Fruit fly (Drosophila melanogaster) whole organism, embryonic: ENCODE measurements around the gene CG3339.

Experiments used
- Asciz ChIP-seq: fragments of 200-800 bp; sonication (Bioruptor generic); optimal IDR thresholded peaks from 2 replicates; lab custom pipeline; 2017; ENCODE audit warnings: missing biosample characterization, mild to moderate bottlenecking, missing genetic modification characterization, missing genetic modification reagents
- CG10565 ChIP-seq: fragments of 200-800 bp; sonication (Bioruptor generic); optimal IDR thresholded peaks from 3 replicates; lab custom pipeline; 2016; ENCODE audit warnings: missing biosample characterization, mild to moderate bottlenecking, missing genetic modification characterization
- CG10654 ChIP-seq: fragments of 200-800 bp; sonication (Bioruptor generic); optimal IDR thresholded peaks from 2 replicates; lab custom pipeline; 2016; ENCODE audit warnings: missing biosample characterization, missing genetic modification characterization
- CG10979 ChIP-seq: fragments of 200-800 bp; sonication (Bioruptor generic); optimal IDR thresholded peaks from 2 replicates; lab custom pipeline; 2018; ENCODE audit warnings: missing biosample characterization, mild to moderate bottlenecking, missing genetic modification characterization, moderate library complexity
- CG11504 ChIP-seq: fragments of 200-800 bp; sonication (Bioruptor generic); optimal IDR thresholded peaks from 3 replicates; lab custom pipeline; 2019; ENCODE audit warnings: missing biosample characterization, mild to moderate bottlenecking, missing genetic modification characterization, moderate library complexity
- CG11560 ChIP-seq: fragments of 200-800 bp; sonication (Bioruptor generic); IDR thresholded peaks from 3 replicates; pipeline ENCODE4 v1.3.6; 2022; ENCODE audit warnings: missing biosample characterization, missing genetic modification characterization
- CG13624 ChIP-seq: fragments of 200-800 bp; sonication (Bioruptor generic); optimal IDR thresholded peaks from 2 replicates; lab custom pipeline; 2016; ENCODE audit warnings: missing biosample characterization, missing genetic modification characterization
- CG15073 ChIP-seq: fragments of 200-800 bp; sonication (Bioruptor generic); optimal IDR thresholded peaks from 2 replicates; lab custom pipeline; 2016; ENCODE audit warnings: missing biosample characterization, missing genetic modification characterization
- CG18262 ChIP-seq: fragments of 200-800 bp; optimal IDR thresholded peaks from 3 replicates; lab custom pipeline; 2019; ENCODE audit warnings: missing biosample characterization, mild to moderate bottlenecking, missing genetic modification characterization, moderate library complexity
- CG18764 ChIP-seq: fragments of 200-800 bp; sonication (Bioruptor generic); optimal IDR thresholded peaks from 3 replicates; lab custom pipeline; 2016; ENCODE audit warnings: missing biosample characterization, missing genetic modification characterization
- CG30020 ChIP-seq: fragments of 200-800 bp; optimal IDR thresholded peaks from 2 replicates; lab custom pipeline; 2019; ENCODE audit warnings: missing biosample characterization, mild to moderate bottlenecking, missing genetic modification characterization, moderate library complexity
- CG32532 ChIP-seq: fragments of 200-800 bp; sonication (Bioruptor generic); IDR thresholded peaks from 2 replicates; pipeline ENCODE4 v1.3.6; 2022; ENCODE audit warnings: missing biosample characterization, missing genetic modification characterization
- CG32767 ChIP-seq: fragments of 200-800 bp; sonication (Bioruptor generic); IDR thresholded peaks from 2 replicates; pipeline ENCODE4 v1.3.6; 2022; ENCODE audit warnings: missing biosample characterization, missing genetic modification characterization
- CG33557 ChIP-seq: fragments of 200-800 bp; sonication (Bioruptor generic); optimal IDR thresholded peaks from 2 replicates; lab custom pipeline; 2019; ENCODE audit warnings: missing biosample characterization, mild to moderate bottlenecking, missing genetic modification characterization, moderate library complexity
- CG34422 ChIP-seq: fragments of 200-800 bp; sonication (Bioruptor generic); IDR thresholded peaks from 3 replicates; pipeline ENCODE4 v1.3.6; 2022; ENCODE audit warnings: missing biosample characterization, missing genetic modification characterization
- CG3838 ChIP-seq: fragments of 200-800 bp; sonication (Bioruptor generic); optimal IDR thresholded peaks from 3 replicates; lab custom pipeline; 2016; ENCODE audit warnings: missing biosample characterization, missing genetic modification characterization
- CG4328 ChIP-seq: fragments of 200-800 bp; sonication (Bioruptor generic); optimal IDR thresholded peaks from 3 replicates; lab custom pipeline; 2017; ENCODE audit warnings: missing biosample characterization, missing genetic modification reagents, missing genetic modification characterization
- CG7987 ChIP-seq: fragments of 200-800 bp; sonication (Bioruptor generic); optimal IDR thresholded peaks from 2 replicates; lab custom pipeline; 2018; ENCODE audit warnings: missing biosample characterization, mild to moderate bottlenecking, missing genetic modification characterization, moderate library complexity
- CG8388 ChIP-seq: fragments of 200-800 bp; sonication (Bioruptor generic); optimal IDR thresholded peaks from 2 replicates; lab custom pipeline; 2019; ENCODE audit warnings: missing biosample characterization, mild to moderate bottlenecking, missing genetic modification characterization, moderate library complexity
- CG9215 ChIP-seq: fragments of 200-800 bp; sonication (Bioruptor generic); IDR thresholded peaks from 2 replicates; pipeline ENCODE4 v1.3.6; 2022; ENCODE audit warnings: missing biosample characterization, missing genetic modification characterization
- CHES-1-like ChIP-seq: fragments of 200-800 bp; sonication (Bioruptor generic); optimal IDR thresholded peaks from 2 replicates; lab custom pipeline; 2016; ENCODE audit warnings: missing biosample characterization, missing genetic modification characterization
- Deaf1 ChIP-seq: fragments of 200-800 bp; optimal IDR thresholded peaks from 3 replicates; lab custom pipeline; 2019; ENCODE audit warnings: missing biosample characterization, mild to moderate bottlenecking, missing genetic modification characterization, moderate library complexity
- Dfd ChIP-seq, 2 experiments: fragments of >200 bp; optimal IDR thresholded peaks; 2 replicates each; lab custom pipeline; 2017; ENCODE audit warnings: missing biosample characterization in 2 of 2, missing genetic modification characterization in 2 of 2
- Ets65A ChIP-seq: fragments of 200-800 bp; sonication (Bioruptor generic); peaks from one replicate; lab custom pipeline; 2016; ENCODE audit warnings: missing biosample characterization, missing genetic modification characterization
- Ets97D ChIP-seq: fragments of 200-800 bp; sonication (Bioruptor generic); optimal IDR thresholded peaks from 3 replicates; lab custom pipeline; 2016; ENCODE audit warnings: missing biosample characterization, missing genetic modification characterization
- Hey ChIP-seq: fragments of 200-800 bp; sonication (Bioruptor generic); optimal IDR thresholded peaks from 3 replicates; lab custom pipeline; 2018; ENCODE audit warnings: missing biosample characterization, mild to moderate bottlenecking, missing genetic modification characterization
- HmgD ChIP-seq: fragments of 200-800 bp; sonication (Bioruptor generic); optimal IDR thresholded peaks from 3 replicates; lab custom pipeline; 2016; ENCODE audit warnings: missing biosample characterization, missing genetic modification characterization
- Hmr ChIP-seq: fragments of 200-800 bp; sonication (Bioruptor generic); optimal IDR thresholded peaks from 3 replicates; lab custom pipeline; 2017; ENCODE audit warnings: mild to moderate bottlenecking, missing biosample characterization, missing genetic modification reagents, missing genetic modification characterization
- Jarid2 ChIP-seq: fragments of 200-800 bp; sonication (Bioruptor generic); optimal IDR thresholded peaks from 3 replicates; lab custom pipeline; 2017; ENCODE audit warnings: mild to moderate bottlenecking, missing biosample characterization, missing genetic modification reagents, missing genetic modification characterization
- NC2β ChIP-seq: fragments of 200-800 bp; sonication (Bioruptor generic); optimal IDR thresholded peaks from 2 replicates; lab custom pipeline; 2016; ENCODE audit warnings: missing biosample characterization, missing genetic modification characterization
- Ssrp ChIP-seq: fragments of 200-800 bp; sonication (Bioruptor generic); optimal IDR thresholded peaks from 2 replicates; lab custom pipeline; 2018; ENCODE audit warnings: missing biosample characterization, mild to moderate bottlenecking, missing genetic modification characterization, moderate library complexity
- Tbp ChIP-seq: fragments of >200 bp; optimal IDR thresholded peaks from 2 replicates; lab custom pipeline; 2018; ENCODE audit warnings: missing biosample characterization, missing genetic modification characterization
- Vsx1 ChIP-seq: fragments of 200-800 bp; sonication (Bioruptor generic); optimal IDR thresholded peaks from 2 replicates; lab custom pipeline; 2017; ENCODE audit warnings: missing biosample characterization, mild to moderate bottlenecking, missing genetic modification characterization, missing genetic modification reagents
- bab2 ChIP-seq: fragments of 200-800 bp; sonication (Bioruptor generic); optimal IDR thresholded peaks from 2 replicates; lab custom pipeline; 2016; ENCODE audit warnings: missing biosample characterization, missing genetic modification characterization
- btn ChIP-seq: fragments of 200-800 bp; sonication (Bioruptor generic); optimal IDR thresholded peaks from 2 replicates; lab custom pipeline; 2016; ENCODE audit warnings: missing biosample characterization, missing genetic modification characterization
- cg ChIP-seq: fragments of 200-800 bp; sonication (Bioruptor generic); optimal IDR thresholded peaks from 3 replicates; lab custom pipeline; 2019; ENCODE audit warnings: missing biosample characterization, mild to moderate bottlenecking, missing genetic modification characterization, moderate library complexity
- chinmo ChIP-seq: fragments of 200-800 bp; sonication (Bioruptor generic); IDR thresholded peaks from 4 replicates; pipeline ENCODE4 v1.3.6; 2022; ENCODE audit warnings: missing biosample characterization, missing genetic modification characterization; ENCODE audit not compliant: partially characterized antibody
- grn ChIP-seq: fragments of 200-800 bp; sonication (Bioruptor generic); optimal IDR thresholded peaks from 3 replicates; lab custom pipeline; 2017; ENCODE audit warnings: missing biosample characterization, missing genetic modification characterization
- gsb ChIP-seq: fragments of 200-800 bp; sonication (Bioruptor generic); IDR thresholded peaks from 2 replicates; pipeline ENCODE4 v1.3.6; 2022; ENCODE audit warnings: missing biosample characterization, missing genetic modification characterization
- ind ChIP-seq: fragments of 200-800 bp; sonication (Bioruptor generic); optimal IDR thresholded peaks from 3 replicates; lab custom pipeline; 2016; ENCODE audit warnings: missing biosample characterization, missing genetic modification characterization
- nau ChIP-seq: fragments of 200-800 bp; sonication (Bioruptor generic); optimal IDR thresholded peaks from 3 replicates; lab custom pipeline; 2017; ENCODE audit warnings: missing biosample characterization, mild to moderate bottlenecking, missing genetic modification characterization, missing genetic modification reagents
- onecut ChIP-seq: fragments of 200-800 bp; sonication (Bioruptor generic); IDR thresholded peaks from 2 replicates; pipeline ENCODE4 v1.3.6; 2022; ENCODE audit warnings: missing biosample characterization, missing genetic modification characterization
- pfk ChIP-seq: fragments of 200-800 bp; sonication (Bioruptor generic); optimal IDR thresholded peaks from 2 replicates; lab custom pipeline; 2018; ENCODE audit warnings: missing biosample characterization, mild to moderate bottlenecking, missing genetic modification characterization, moderate library complexity
- row ChIP-seq: fragments of 200-800 bp; sonication (Bioruptor generic); IDR thresholded peaks from 3 replicates; pipeline ENCODE4 v1.3.6; 2022; ENCODE audit warnings: missing biosample characterization, missing genetic modification characterization
- slou ChIP-seq: fragments of 200-800 bp; sonication (Bioruptor generic); optimal IDR thresholded peaks from 3 replicates; lab custom pipeline; 2016; ENCODE audit warnings: missing biosample characterization, missing genetic modification characterization
- sna ChIP-seq: fragments of 200-800 bp; sonication (Bioruptor generic); IDR thresholded peaks from 2 replicates; pipeline ENCODE4 v1.3.6; 2022; ENCODE audit warnings: missing biosample characterization, missing genetic modification characterization; ENCODE audit not compliant: partially characterized antibody
- sob ChIP-seq: fragments of 200-800 bp; sonication (Bioruptor generic); IDR thresholded peaks from 2 replicates; pipeline ENCODE4 v1.3.6; 2022; ENCODE audit warnings: missing biosample characterization, missing genetic modification characterization
- tio ChIP-seq: fragments of 200-800 bp; sonication (Bioruptor generic); optimal IDR thresholded peaks from 2 replicates; lab custom pipeline; 2017; ENCODE audit warnings: missing biosample characterization, missing genetic modification characterization, inconsistent platforms
- wek ChIP-seq: fragments of 200-800 bp; sonication (Bioruptor generic); optimal IDR thresholded peaks from 3 replicates; lab custom pipeline; 2018; ENCODE audit warnings: missing biosample characterization, mild to moderate bottlenecking, missing genetic modification characterization, moderate library complexity
- zen2 ChIP-seq: fragments of 200-800 bp; sonication (Bioruptor generic); IDR thresholded peaks from 3 replicates; pipeline ENCODE4 v1.3.6; 2022; ENCODE audit warnings: missing biosample characterization, missing genetic modification characterization; ENCODE audit not compliant: partially characterized antibody
- zfh2 ChIP-seq: fragments of 200-800 bp; sonication (Bioruptor generic); optimal IDR thresholded peaks from 2 replicates; lab custom pipeline; 2016; ENCODE audit warnings: missing biosample characterization, missing genetic modification characterization

CG3339 gene

DNA sequence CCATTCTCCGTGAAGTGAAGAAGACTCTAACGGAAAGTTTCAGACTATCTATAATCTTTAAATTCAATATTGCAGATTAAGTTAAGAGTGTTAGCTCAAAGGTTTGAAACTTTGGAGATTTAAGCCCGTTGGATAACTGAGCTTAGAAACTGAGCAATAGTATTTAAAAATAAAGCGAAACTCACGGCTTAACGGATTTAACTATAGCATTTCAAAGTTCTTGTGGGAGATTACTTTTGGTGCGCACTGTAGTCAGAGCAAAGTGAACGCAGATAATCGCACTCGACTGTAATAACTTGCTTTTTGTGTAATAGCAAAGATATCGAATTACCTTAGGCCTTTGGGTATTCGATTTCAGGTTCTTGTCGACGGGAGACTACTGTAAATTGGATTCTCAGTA, 39.8 kb downstream of the CG3339 start, which contains the start of gene mrt (continued):
- peak; percentile 21; the same call in 1 of the 3 replicates for TF ChIP-seq CG34422 (GFP tag; lab: Robert Waterston, UW)
- TF ChIP-seq slou (GFP tag; lab: Kevin White, UChicago): no peak
- TF ChIP-seq CG10979 (tag; lab: Kevin White, UChicago): peak; percentile 23
- TF ChIP-seq Hey (tag; lab: Kevin White, UChicago): no peak
- no peak for TF ChIP-seq chinmo (GFP tag; lab: Robert Waterston, UW)
- TF ChIP-seq zfh2 (GFP tag; lab: Kevin White, UChicago): peak; percentile 73
- no peak for TF ChIP-seq Tbp (GFP tag; lab: Kevin White, UChicago)
- TF ChIP-seq wek (GFP tag; lab: Kevin White, UChicago): no peak
- TF ChIP-seq bab2 (GFP tag; lab: Kevin White, UChicago): peak; percentile 28
- TF ChIP-seq CG18262 (tag; lab: Kevin White, UChicago): peak; percentile 34
- peak; percentile 42 for TF ChIP-seq CG4328 (GFP tag; lab: Kevin White, UChicago)
- peak; percentile 31 for TF ChIP-seq tio (GFP tag; lab: Kevin White, UChicago)
- TF ChIP-seq cg: no peak
- peak; percentile 3 for TF ChIP-seq CG30020 (tag; lab: Kevin White, UChicago)
- no peak for TF ChIP-seq CG33557
- TF ChIP-seq CG18764 (GFP tag; lab: Kevin White, UChicago): no peak
- peak; percentile 62 for TF ChIP-seq CHES-1-like (GFP tag; lab: Kevin White, UChicago)
- TF ChIP-seq CG9215 (GFP tag; lab: Robert Waterston, UW): peak; percentile 40; the same call in 1 of the 2 replicates
- no peak for TF ChIP-seq Jarid2
- TF ChIP-seq CG8388: peak; percentile 100
- TF ChIP-seq HmgD: no peak
- TF ChIP-seq gsb (GFP tag; lab: Robert Waterston, UW): no peak
- TF ChIP-seq NC2β: no peak
- peak; percentile 73 for TF ChIP-seq CG7987 (GFP tag; lab: Kevin White, UChicago)
- TF ChIP-seq grn (GFP tag; lab: Kevin White, UChicago): no peak
- no peak for TF ChIP-seq CG10565 (GFP tag; lab: Kevin White, UChicago)
- TF ChIP-seq pfk (GFP tag; lab: Kevin White, UChicago): no peak
- peak; percentile 88 for TF ChIP-seq row (GFP tag; lab: Robert Waterston, UW)
- TF ChIP-seq CG3838: no peak
- peak; percentile 39; the same call in 1 of the 2 replicates for TF ChIP-seq sob (GFP tag; lab: Robert Waterston, UW)
- peak; percentile 7 for TF ChIP-seq CG10654
- TF ChIP-seq ind (GFP tag; lab: Kevin White, UChicago): peak; percentile 54
- no peak for TF ChIP-seq CG15073 (GFP tag; lab: Kevin White, UChicago)
- TF ChIP-seq CG32767 (GFP tag; lab: Robert Waterston, UW): no peak; the same call in 1 of the 2 replicates
- no peak for TF ChIP-seq sna (GFP tag; lab: Robert Waterston, UW)
- peak; percentile 63 for TF ChIP-seq CG11504 (tag; lab: Kevin White, UChicago)
- TF ChIP-seq Deaf1 (tag; lab: Kevin White, UChicago): no peak
- no peak for TF ChIP-seq Ets97D
- TF ChIP-seq Asciz (GFP tag; lab: Kevin White, UChicago): peak; percentile 20
- TF ChIP-seq nau: peak; percentile 23
- no peak; the same call in 1 of the 2 replicates for TF ChIP-seq onecut (GFP tag; lab: Robert Waterston, UW)
- TF ChIP-seq Ets65A: peak; percentile 94
- TF ChIP-seq CG32532 (GFP tag; lab: Robert Waterston, UW): peak; percentile 56
- TF ChIP-seq CG11560 (tag; lab: Robert Waterston, UW): peak; percentile 50; the same call in 1 of the 3 replicates
- TF ChIP-seq btn (GFP tag; lab: Kevin White, UChicago): peak; percentile 32
- TF ChIP-seq Hmr (GFP tag; lab: Kevin White, UChicago): peak; percentile 62
- TF ChIP-seq CG13624 (GFP tag; lab: Kevin White, UChicago): peak; percentile 52
- no peak for TF ChIP-seq zen2 (GFP tag; lab: Robert Waterston, UW)
- peak; percentile 45 for TF ChIP-seq Ssrp
- TF ChIP-seq Dfd (GFP tag; optimal IDR thresholded peaks at IDR 0.05; lab: Kevin White, UChicago): no peak
- TF ChIP-seq Vsx1 (GFP tag; lab: Kevin White, UChicago): no peak
